Fruit fly (Drosophila melanogaster) S2 (cell line): ENCODE data around the gene CG32192.
A peak's percentile ranks its signal among the peaks of the same experiment; 100 is the strongest.

ENCODE experiments used
- CG8478 ChIP-seq: fragments of >200 bp; optimal IDR thresholded peaks from 2 replicates; lab custom pipeline; 2018
- CTCF ChIP-seq, 2 experiments: fragments of >200 bp; optimal IDR thresholded peaks; 2 replicates each; lab custom pipeline; 2018

Gene CG32192

dm6 chr3L:18003054-18003871, 36.9 kb upstream of the CG32192 start:
- TF ChIP-seq CG8478 (lab: Kevin White, UChicago): peak; percentile 79
- TF ChIP-seq CTCF (optimal IDR thresholded peaks at IDR 0.05; lab: Kevin White, UChicago): no peak

dm6 chr3L:18003872-18004149, 36.3 kb upstream of the CG32192 start:
- TF ChIP-seq CG8478 (lab: Kevin White, UChicago): no peak
- TF ChIP-seq CTCF (optimal IDR thresholded peaks at IDR 0.05; lab: Kevin White, UChicago): no peak

- no peak for TF ChIP-seq CG8478 (lab: Kevin White, UChicago)
- no peak for TF ChIP-seq CTCF (optimal IDR thresholded peaks at IDR 0.05; lab: Kevin White, UChicago)
Measured at dm6 chr3L:18004544-18005054, 35.5 kb upstream of the CG32192 start.

dm6 chr3L:18005055-18005874, 34.9 kb upstream of the CG32192 start:
- TF ChIP-seq CG8478 (lab: Kevin White, UChicago): no peak
- no peak for TF ChIP-seq CTCF (optimal IDR thresholded peaks at IDR 0.05; lab: Kevin White, UChicago)

DNA sequence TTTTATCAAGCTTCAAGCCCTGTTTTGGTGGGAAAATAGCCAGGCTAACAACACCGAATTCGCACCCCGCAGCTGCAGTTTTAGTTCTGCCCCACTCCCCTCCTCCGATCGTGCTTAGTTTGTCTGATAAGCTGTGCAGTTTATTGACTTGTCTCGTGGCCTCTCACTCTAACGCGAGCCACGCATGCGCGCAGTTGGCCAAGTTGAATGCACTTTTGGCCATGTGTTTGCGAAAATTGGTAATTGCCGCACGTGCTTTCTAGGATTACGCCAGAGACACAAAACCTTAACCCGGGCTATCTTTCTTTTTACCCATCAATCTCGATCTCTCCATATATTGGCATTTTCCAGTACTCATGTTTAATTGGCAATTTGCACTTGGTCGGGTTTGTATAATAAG, 33.8 kb upstream of the CG32192 start:
- TF ChIP-seq CG8478 (lab: Kevin White, UChicago) (no peak), CTCF (optimal IDR thresholded peaks at IDR 0.05; lab: Kevin White, UChicago) (no peak)

DNA sequence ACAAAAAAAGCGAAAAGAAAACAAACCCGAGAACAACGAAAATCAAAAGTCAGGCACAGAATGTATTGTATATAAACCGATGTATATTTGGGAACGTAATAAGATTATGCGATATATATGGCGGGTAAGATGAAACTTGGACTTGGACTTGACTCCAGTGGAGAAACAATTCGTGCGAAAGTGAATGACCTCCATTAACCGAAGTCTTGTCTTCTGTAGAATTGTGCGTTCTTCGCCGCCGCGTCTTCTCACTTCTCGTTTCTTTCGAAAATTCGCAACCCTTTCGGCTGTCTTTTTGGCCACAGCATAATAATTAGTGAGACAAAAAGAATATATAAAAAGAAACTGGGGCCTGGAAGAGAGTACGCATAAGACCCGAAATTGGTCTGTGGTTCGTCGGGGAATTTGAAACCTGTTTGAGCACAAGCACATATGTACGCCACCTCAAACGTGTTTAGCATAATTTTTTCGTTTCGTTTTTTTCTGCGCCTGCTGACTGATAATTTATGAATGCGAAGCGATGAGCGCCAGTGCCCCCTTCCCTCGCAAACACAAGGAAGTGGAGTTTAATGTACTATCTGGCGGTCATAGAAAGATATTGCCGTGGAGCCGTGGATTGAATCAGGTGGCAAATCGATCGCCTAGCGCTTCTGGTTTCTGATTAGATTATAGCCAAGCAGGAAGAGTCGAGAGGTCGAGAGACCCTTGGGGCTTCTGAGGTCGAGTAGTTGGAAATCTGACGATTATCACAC, 32.5 kb upstream of the CG32192 start:
- TF ChIP-seq CG8478 (lab: Kevin White, UChicago) (no peak), CTCF (optimal IDR thresholded peaks at IDR 0.05; lab: Kevin White, UChicago) (no peak)

dm6 chr3L:18008747-18009383, 31.3 kb upstream of the CG32192 start:
- no peak for TF ChIP-seq CTCF (optimal IDR thresholded peaks at IDR 0.05; lab: Kevin White, UChicago)
- no peak for TF ChIP-seq CG8478 (lab: Kevin White, UChicago)

DNA sequence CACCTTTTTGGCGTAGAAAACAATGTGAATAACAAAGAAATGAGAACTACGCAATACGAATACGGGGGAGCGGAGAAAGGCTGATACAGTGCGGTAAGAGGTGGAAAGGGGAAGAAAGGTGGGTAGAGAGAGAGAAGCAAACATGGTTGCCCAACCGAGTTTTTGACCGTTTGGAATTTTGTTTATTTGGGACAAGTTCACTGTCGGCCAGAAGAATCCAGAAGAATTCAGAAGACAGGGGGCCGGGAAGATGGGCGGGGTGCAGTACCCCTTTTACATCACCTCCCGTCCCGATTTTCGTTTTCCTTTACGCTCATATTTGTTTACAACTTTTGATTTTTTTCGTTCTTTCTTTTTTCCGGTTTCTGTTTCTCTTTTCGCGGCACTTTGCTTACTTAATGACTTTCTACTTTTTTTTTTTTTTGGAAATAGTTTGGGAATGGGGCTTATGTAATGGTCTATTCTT, 29.7 kb upstream of the CG32192 start:
- TF ChIP-seq CTCF (optimal IDR thresholded peaks at IDR 0.05; lab: Kevin White, UChicago) (no peak), CG8478 (lab: Kevin White, UChicago) (no peak)

DNA sequence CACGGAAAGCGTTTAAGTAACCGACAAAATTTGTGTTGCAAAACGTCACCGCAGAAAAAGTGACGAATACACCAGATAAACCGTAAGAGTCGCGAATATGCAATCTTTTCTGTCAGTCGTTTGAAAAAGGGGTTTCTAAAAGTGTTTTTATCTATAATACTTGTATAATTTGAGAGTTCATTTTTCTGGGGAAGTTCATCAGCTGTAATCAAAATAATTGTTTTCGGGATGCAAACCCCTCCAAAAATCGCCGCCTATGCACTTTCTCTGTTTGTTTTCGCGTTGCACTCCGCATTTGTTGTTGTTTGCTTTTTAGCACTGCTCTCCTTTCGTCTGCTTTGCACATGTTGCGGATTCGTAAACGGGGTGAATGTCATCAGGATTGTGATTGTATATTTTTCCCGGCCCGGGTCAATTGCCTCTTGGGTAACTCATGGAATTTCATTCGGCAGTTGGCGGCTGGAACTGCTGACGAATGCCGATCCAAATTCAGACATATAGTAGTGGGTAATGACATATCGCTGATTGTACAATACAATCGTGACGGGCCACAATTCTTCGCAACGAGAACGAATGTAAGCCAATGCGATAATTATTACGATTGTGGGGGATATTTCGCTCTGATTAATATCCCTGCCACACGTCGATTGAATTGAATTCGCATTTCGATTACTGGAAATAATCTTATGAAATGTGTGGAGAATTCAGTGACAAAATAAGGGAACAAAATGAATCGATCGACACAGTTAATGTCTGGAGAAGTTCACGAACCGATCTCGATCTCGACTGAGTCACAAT, 28.2 kb upstream of the CG32192 start:
- TF ChIP-seq CTCF (optimal IDR thresholded peaks at IDR 0.05; lab: Kevin White, UChicago) (no peak), CG8478 (lab: Kevin White, UChicago) (no peak)

DNA sequence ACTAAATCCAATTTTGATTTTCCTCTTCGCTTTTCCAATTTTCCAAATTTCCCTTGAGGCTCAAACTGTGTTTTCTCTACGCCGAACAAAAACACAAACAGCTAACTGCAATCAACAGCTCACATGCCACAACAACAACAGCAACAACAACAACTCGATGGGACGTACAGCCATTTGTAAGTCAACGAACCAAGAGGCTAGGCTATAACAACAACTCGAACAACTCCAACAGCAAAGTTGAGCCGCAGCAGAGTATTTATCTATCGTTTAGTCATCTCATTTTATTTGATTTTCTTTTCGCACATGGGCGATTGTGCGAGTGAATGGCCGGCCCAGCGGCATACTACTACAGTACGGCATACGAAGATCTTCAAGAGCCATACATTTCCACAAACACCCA, 27.3 kb upstream of the CG32192 start:
- no peak for TF ChIP-seq CTCF (optimal IDR thresholded peaks at IDR 0.05; lab: Kevin White, UChicago)
- no peak for TF ChIP-seq CG8478 (lab: Kevin White, UChicago)

DNA sequence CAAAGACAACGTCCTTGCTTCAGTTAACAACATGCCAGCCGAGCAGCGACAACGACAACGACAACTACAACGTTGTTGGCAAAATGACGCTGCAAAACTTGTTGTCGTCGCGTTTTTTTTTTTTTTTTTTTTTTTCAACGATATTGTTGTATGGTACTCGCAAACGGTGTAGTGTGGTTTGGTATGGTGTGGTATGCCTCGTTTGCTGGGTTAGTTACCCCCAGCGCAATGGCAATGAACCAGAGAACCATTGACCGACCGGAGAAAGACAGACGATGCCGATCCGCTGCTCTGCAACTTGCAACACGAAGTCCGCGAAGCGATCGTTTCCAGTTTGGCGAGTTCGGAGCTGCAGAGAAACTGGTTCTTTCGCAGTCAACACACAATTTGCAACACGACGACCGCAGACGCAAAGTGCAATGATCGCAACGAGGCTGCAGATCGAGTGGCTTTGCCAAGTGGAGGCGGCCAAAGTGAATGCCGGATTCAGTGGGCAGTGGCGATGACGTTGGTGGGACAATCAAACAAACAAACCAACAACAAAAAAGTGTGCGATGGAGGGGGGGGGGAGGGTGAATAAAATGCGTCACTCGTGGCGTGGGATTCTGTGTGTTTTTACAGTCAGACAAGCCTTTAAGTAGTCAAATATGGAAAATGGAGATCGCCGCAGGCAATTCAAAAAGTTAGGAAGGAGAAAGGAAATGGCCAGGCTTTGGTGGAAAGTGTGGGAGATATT, 26.8 kb upstream of the CG32192 start:
- TF ChIP-seq CG8478 (lab: Kevin White, UChicago) (no peak), CTCF (optimal IDR thresholded peaks at IDR 0.05; lab: Kevin White, UChicago) (no peak)

- TF ChIP-seq CG8478 (lab: Kevin White, UChicago) (no peak), CTCF (optimal IDR thresholded peaks at IDR 0.05; lab: Kevin White, UChicago) (no peak)
Measured at dm6 chr3L:18014290-18014689, 25.8 kb upstream of the CG32192 start.
